Fruit fly (Drosophila melanogaster): ENCODE results near the gene CG14785.

Gene CG14785

dm6 chrX:1482840-1483518 lies 26.1 kb upstream of the CG14785 start, which contains the start of the genes sta and inc (continued):
- peak; percentile 32; the same call in 1 of the 2 replicates for TF ChIP-seq lmd (GFP tag; IDR thresholded peaks at IDR 0.05)
- peak in 1 of 2 experiments; percentile 59 for TF ChIP-seq insv (GFP tag; optimal IDR thresholded peaks at IDR 0.05)
- no peak for TF ChIP-seq hth (optimal IDR thresholded peaks at IDR 0.05)
- TF ChIP-seq salm (tag; optimal IDR thresholded peaks at IDR 0.05): peak; percentile 22
- TF ChIP-seq onecut (GFP tag; IDR thresholded peaks at IDR 0.05): peak; percentile 81
- TF ChIP-seq CG2116 (GFP tag; optimal IDR thresholded peaks at IDR 0.05): peak; percentile 81
- TF ChIP-seq CG9437 (GFP tag; optimal IDR thresholded peaks at IDR 0.05): no peak
- peak; percentile 78 for TF ChIP-seq Myb (GFP tag; optimal IDR thresholded peaks at IDR 0.05)
- TF ChIP-seq btn (GFP tag; optimal IDR thresholded peaks at IDR 0.05): peak; percentile 38
- peak; percentile 58 for TF ChIP-seq Dad (GFP tag; optimal IDR thresholded peaks at IDR 0.05)
- no peak for TF ChIP-seq CG14441 (GFP tag; IDR thresholded peaks at IDR 0.05)
- peak; percentile 80 for TF ChIP-seq Hand (GFP tag; optimal IDR thresholded peaks at IDR 0.05)
- peak; percentile 69 for TF ChIP-seq CG10209 (GFP tag; optimal IDR thresholded peaks at IDR 0.05)
- no peak for TF ChIP-seq CG15479 (GFP tag; optimal IDR thresholded peaks at IDR 0.05)
- TF ChIP-seq Stat92E (GFP tag; optimal IDR thresholded peaks at IDR 0.05): peak in 1 of 3 experiments; percentile 82
- TF ChIP-seq CG13287 (GFP tag; IDR thresholded peaks at IDR 0.05; ENCODE audit: partially characterized antibody): peak; percentile 80
- TF ChIP-seq CG2875 (GFP tag; optimal IDR thresholded peaks at IDR 0.05): peak; percentile 66
- TF ChIP-seq jing (GFP tag; optimal IDR thresholded peaks at IDR 0.05): no peak
- peak; percentile 69 for TF ChIP-seq gsb-n (tag; optimal IDR thresholded peaks at IDR 0.05)
- peak; percentile 81 for TF ChIP-seq Opbp (GFP tag; IDR thresholded peaks at IDR 0.05; ENCODE audit: partially characterized antibody)
- peak; percentile 89 for TF ChIP-seq nom (GFP tag; optimal IDR thresholded peaks at IDR 0.05)
- peak; percentile 57 for TF ChIP-seq CG3995 (GFP tag; optimal IDR thresholded peaks at IDR 0.05)
- TF ChIP-seq CG2120 (GFP tag; optimal IDR thresholded peaks at IDR 0.05): peak; percentile 60
- peak; percentile 57 for TF ChIP-seq Mad (GFP tag; optimal IDR thresholded peaks at IDR 0.05)
- TF ChIP-seq grau (tag; optimal IDR thresholded peaks at IDR 0.05): peak; percentile 61
- TF ChIP-seq CG18476 (GFP tag; optimal IDR thresholded peaks at IDR 0.05): peak; percentile 5
- TF ChIP-seq CG7928 (GFP tag; optimal IDR thresholded peaks at IDR 0.05): peak; percentile 15
- peak; percentile 52; the same call in 1 of the 2 replicates for TF ChIP-seq ranshi (GFP tag; IDR thresholded peaks at IDR 0.05)
- TF ChIP-seq ham (GFP tag; IDR thresholded peaks at IDR 0.05): no peak
- TF ChIP-seq CG3163 (GFP tag; optimal IDR thresholded peaks at IDR 0.05): peak; percentile 31
- 0 out of 3 replicates have a peak, but pooled peaks have one; percentile 23 for TF ChIP-seq H15 (GFP tag; IDR thresholded peaks at IDR 0.05)
- TF ChIP-seq CG10959 (GFP tag; IDR thresholded peaks at IDR 0.05): no peak
- TF ChIP-seq croc (GFP tag; conservative IDR thresholded peaks at IDR 0.05): no peak; the same call in 2 of the 3 replicates
- TF ChIP-seq D19A (tag; optimal IDR thresholded peaks at IDR 0.05): peak; percentile 15
- peak; percentile 30 for TF ChIP-seq shn (GFP tag; optimal IDR thresholded peaks at IDR 0.05)
- peak; percentile 47; the same call in 1 of the 2 replicates for TF ChIP-seq slbo (GFP tag; IDR thresholded peaks at IDR 0.05)
- peak; percentile 74 for TF ChIP-seq sug (tag; optimal IDR thresholded peaks at IDR 0.05)
- TF ChIP-seq vnd (GFP tag; IDR thresholded peaks at IDR 0.05; ENCODE audit: partially characterized antibody): no peak
- peak; percentile 68; the same call in 1 of the 3 replicates for TF ChIP-seq so (GFP tag; IDR thresholded peaks at IDR 0.05)
- peak in 1 of 2 experiments; percentile 28 for TF ChIP-seq crp (GFP tag; optimal IDR thresholded peaks at IDR 0.05)
- peak; percentile 17 for TF ChIP-seq tup (GFP tag; optimal IDR thresholded peaks at IDR 0.05)
- TF ChIP-seq gt (GFP tag; IDR thresholded peaks at IDR 0.05): no peak
- TF ChIP-seq CG10565 (GFP tag; optimal IDR thresholded peaks at IDR 0.05): no peak
- TF ChIP-seq org-1 (GFP tag; optimal IDR thresholded peaks at IDR 0.05): peak; percentile 59
- TF ChIP-seq Bgb (GFP tag; IDR thresholded peaks at IDR 0.05; ENCODE audit: partially characterized antibody): peak; percentile 64
- no peak for TF ChIP-seq peb (GFP tag; IDR thresholded peaks at IDR 0.05)
- TF ChIP-seq CG15073 (GFP tag; optimal IDR thresholded peaks at IDR 0.05): no peak
- no peak for TF ChIP-seq CG10654 (GFP tag; optimal IDR thresholded peaks at IDR 0.05)
- peak; percentile 49 for TF ChIP-seq CG4617 (GFP tag; optimal IDR thresholded peaks at IDR 0.05; ENCODE audit: borderline replicate concordance)

Data from whole organism, embryonic.